Worm (Caenorhabditis elegans): ENCODE results near the gene lin-54.

lin-54 gene

DNA sequence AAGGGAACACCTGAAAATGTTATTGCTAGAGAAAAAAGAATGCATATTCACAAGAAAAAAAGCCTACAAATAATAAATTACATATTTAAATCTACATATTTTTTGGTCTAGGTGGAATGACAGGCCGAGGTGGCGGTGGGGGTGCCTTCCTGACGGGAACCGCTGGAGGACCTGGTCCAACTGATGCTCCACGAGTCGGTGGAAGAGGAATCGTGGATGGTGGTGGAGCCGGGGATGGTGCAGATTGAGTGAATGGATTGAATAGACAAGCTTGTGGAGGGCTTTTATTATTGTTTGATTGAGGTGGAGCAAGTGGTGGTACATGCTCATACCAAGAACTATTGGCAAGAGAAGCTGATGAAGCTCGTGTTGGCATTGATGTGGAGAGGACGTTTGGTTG, 20.9 kb downstream of the lin-54 start:
- TF ChIP-seq nhr-12 (tag; optimal IDR thresholded peaks at IDR 0.05), result no peak
- no peak for TF ChIP-seq lin-32 (GFP tag; optimal IDR thresholded peaks at IDR 0.05)
- no peak for TF ChIP-seq mep-1 (tag; optimal IDR thresholded peaks at IDR 0.05)

DNA sequence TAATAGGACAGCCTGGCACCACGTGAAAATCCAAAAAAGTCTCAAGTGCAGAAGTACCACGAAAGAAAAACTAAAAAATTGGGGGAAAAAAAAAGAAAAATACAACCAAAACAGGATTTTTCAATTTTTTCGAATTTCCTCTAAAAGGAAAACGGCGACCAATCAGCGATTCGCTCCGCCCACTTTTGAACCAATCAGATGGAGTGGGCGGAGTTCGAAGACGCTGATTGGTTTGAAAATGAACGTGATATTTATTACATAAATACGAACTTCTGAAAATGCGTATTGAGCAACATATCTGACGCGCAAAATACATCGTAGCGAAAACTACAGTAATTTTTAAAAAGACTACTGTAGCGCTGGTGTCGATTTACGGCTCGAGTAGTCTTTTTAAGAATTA, 27.5 kb downstream of the lin-54 start:
- no peak for TF ChIP-seq pha-4 (tag; optimal IDR thresholded peaks at IDR 0.05)
- no peak for TF ChIP-seq cnd-1 (tag; optimal IDR thresholded peaks at IDR 0.05)
- no peak for TF ChIP-seq hlh-1 (tag; optimal IDR thresholded peaks at IDR 0.05)
- TF ChIP-seq sem-2 (GFP tag; optimal IDR thresholded peaks at IDR 0.05), result no peak
- TF ChIP-seq mls-2 (tag; optimal IDR thresholded peaks at IDR 0.05), result no peak
- no peak for TF ChIP-seq sptf-1 (tag; optimal IDR thresholded peaks at IDR 0.05)
- TF ChIP-seq nhr-237 (tag; optimal IDR thresholded peaks at IDR 0.05), result no peak
- TF ChIP-seq unc-39 (tag; optimal IDR thresholded peaks at IDR 0.05), result no peak
- TF ChIP-seq nhr-76 (tag; optimal IDR thresholded peaks at IDR 0.05), result no peak
- no peak for TF ChIP-seq mep-1 (tag; optimal IDR thresholded peaks at IDR 0.05)
- no peak for TF ChIP-seq M03D4.4 (tag; optimal IDR thresholded peaks at IDR 0.05)
- TF ChIP-seq mab-5 (tag; optimal IDR thresholded peaks at IDR 0.05), result no peak

ce11 chrIV:13272494-13272893, 31.6 kb downstream of the lin-54 start, which contains the start of gene unc-26:
Gene unc-26 (minus strand): TSS chrIV:13272516.
- TF ChIP-seq sptf-1 (tag; optimal IDR thresholded peaks at IDR 0.05), result peak; percentile 28
- no peak for TF ChIP-seq unc-39 (tag; optimal IDR thresholded peaks at IDR 0.05)
- peak; percentile 74 for TF ChIP-seq ces-1 (GFP tag; optimal IDR thresholded peaks at IDR 0.05)
- no peak for TF ChIP-seq hlh-1 (tag; optimal IDR thresholded peaks at IDR 0.05)

DNA sequence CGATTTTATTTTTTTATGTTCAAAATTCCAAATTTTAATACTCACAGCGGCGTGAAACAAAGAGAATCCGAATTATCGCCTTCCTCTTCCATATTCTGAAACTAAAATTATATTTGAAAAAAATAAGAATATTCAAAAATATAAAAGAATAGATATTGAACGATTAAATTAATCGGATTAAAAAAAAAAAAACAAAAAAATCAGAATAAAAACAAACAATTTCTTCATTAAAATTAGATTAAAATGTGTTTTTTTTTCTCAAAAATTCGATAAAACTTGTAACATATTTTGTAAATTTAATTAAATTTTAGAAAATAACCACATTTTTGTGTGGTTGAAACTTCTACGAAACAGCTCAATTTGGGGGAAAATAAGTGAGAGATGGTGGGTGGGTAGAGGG, 41.9 kb downstream of the lin-54 start, which contains the start of gene cpsf-3:
TSS of gene cpsf-3 (minus strand) at position 101 of the 400 bp plus-strand sequence.
- no peak for TF ChIP-seq nhr-237 (tag; optimal IDR thresholded peaks at IDR 0.05)
- TF ChIP-seq ham-2 (GFP tag; optimal IDR thresholded peaks at IDR 0.05), result no peak
- TF ChIP-seq ces-1 (GFP tag; optimal IDR thresholded peaks at IDR 0.05), result no peak
- no peak for TF ChIP-seq sem-2 (GFP tag; optimal IDR thresholded peaks at IDR 0.05)

- TF ChIP-seq lsy-2 (tag; optimal IDR thresholded peaks at IDR 0.05) (no peak), unc-120 (tag; optimal IDR thresholded peaks at IDR 0.05; ENCODE audit: poor library complexity, severe bottlenecking) (peak; percentile 83)
Measured at ce11 chrIV:13289321-13289720, 48.5 kb downstream of the lin-54 start, which contains the start of gene Y67H2A.10. Gene Y67H2A.10 (minus strand): TSS chrIV:13289504.

DNA sequence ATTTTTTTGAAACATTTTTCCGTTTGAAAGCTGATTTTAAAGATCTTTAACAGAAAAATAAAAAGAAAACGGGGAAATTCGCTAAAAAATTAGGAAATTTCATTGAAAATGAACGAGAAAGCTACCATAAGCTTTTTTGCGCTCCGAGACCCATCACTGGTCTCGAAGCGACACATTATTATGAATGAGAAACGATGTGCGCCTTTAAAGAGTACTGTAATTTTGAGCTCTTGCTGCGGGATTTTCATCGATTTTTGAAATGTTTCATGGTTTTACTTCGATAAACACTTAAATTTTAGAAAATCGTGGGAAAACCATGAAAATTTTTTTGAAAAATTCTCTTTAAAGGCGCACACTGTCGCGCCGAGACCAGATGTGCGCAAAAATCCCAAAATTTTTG, 49.4 kb downstream of the lin-54 start:
- TF ChIP-seq nhr-2 (tag; optimal IDR thresholded peaks at IDR 0.05), result no peak

All from whole organism, mixed stage, embryonic.